Fruit fly (Drosophila melanogaster): ENCODE measurements around the gene Unc-115b.
A peak's percentile ranks its signal among the peaks of the same experiment; 100 is the strongest.

Gene Unc-115b

DNA sequence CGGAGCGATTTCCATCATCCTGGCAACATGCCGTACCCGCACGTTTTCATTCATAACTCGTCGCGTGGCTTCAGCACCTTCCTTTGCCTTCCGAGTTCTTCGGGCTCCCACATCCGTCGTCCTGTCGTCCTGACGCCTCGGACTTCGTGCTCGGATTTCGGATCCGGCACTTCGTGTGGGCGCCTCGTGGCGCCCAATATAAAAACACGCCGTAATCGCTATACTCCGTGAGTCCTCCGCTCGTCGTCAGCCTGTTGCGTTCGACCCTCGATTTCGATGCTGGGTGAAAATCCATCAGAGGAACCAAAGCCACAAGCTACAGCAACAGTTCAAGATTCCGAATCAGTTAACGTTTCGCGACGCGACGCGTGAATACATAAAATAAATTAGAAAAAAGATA is 52.3 kb downstream of the Unc-115b start:
- TF ChIP-seq CG8478 (optimal IDR thresholded peaks at IDR 0.05) = no peak
- TF ChIP-seq CTCF (optimal IDR thresholded peaks at IDR 0.05) = no peak

DNA sequence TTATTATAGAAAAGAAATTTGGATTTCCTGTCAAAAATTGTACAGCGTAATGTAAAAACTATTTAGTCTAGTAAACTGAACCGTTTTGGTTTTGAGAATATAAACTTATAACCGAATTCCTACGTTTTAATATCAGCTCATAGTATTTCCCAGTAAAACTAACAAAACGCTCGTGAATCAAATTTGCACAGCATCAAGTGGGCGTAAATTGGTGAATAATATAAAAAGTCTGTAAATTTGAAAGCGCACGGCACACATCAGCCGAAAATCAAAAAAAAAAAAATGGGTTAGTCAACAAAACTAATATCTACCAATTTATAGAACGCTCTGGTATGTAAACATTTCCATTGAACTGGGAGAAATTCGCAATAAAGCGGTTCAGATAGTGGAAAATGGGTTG is 54.7 kb downstream of the Unc-115b start, which contains the start of gene Dh44:
Gene Dh44 (plus strand): TSS at position 301 of the 400 bp plus-strand sequence.
- TF ChIP-seq CTCF (optimal IDR thresholded peaks at IDR 0.05) (no peak), CG8478 (optimal IDR thresholded peaks at IDR 0.05) (no peak)

DNA sequence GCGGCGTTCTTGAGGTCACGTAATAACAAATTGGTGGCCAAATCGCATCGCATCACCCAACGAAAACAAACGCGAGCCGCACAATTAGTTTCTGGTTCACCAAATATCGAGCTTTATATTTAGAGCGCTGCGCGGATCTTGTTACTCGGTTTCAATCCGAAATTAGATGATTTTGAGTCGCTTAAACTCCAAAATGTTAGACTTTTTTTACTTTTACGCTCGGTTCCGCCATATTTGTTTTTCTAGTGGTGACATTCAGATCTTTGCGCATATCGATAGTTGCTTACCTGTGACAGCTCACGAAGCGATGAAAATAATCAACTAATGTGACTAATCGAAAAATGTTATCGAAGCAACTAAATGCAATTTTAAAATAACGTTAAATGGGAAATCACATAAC is 55.2 kb downstream of the Unc-115b start, which contains the start of gene Scm:
Gene Scm (minus strand): TSS at position 251 of the 400 bp plus-strand sequence.
- no peak for TF ChIP-seq CG8478 (optimal IDR thresholded peaks at IDR 0.05)
- peak in 1 of 2 experiments; percentile 17 for TF ChIP-seq CTCF (optimal IDR thresholded peaks at IDR 0.05)
